Worm (Caenorhabditis elegans) whole organism, L4 larva: ENCODE data around the gene tab-1.

Source experiments
- D1046.2 ChIP-seq: fragments of 200-800 bp; sonication (Bioruptor generic); IDR thresholded peaks from 2 replicates; pipeline ENCODE4 v1.3.6; 2022; ENCODE audit warnings: missing genetic modification characterization, missing compliant biosample characterization
- F26F4.8 ChIP-seq: fragments of 200-800 bp; sonication (Bioruptor generic); conservative IDR thresholded peaks from 2 replicates; pipeline ENCODE4 v1.3.6; 2022; ENCODE audit warnings: missing genetic modification characterization, missing compliant biosample characterization
- F37D6.2 ChIP-seq: sonication (generic microtip); optimal IDR thresholded peaks from 2 replicates; lab custom pipeline; 2016; ENCODE audit warnings: mild to moderate bottlenecking, missing genetic modification characterization, missing compliant biosample characterization
- F49E8.2 ChIP-seq: sonication (generic microtip); optimal IDR thresholded peaks from 2 replicates; lab custom pipeline; 2016; ENCODE audit warnings: missing compliant biosample characterization, mild to moderate bottlenecking, missing genetic modification characterization, borderline replicate concordance
- T26A8.4 ChIP-seq: fragments of 200-800 bp; sonication (Bioruptor generic); IDR thresholded peaks from 2 replicates; pipeline ENCODE4 v1.3.6; 2022; ENCODE audit warnings: missing genetic modification characterization, missing compliant biosample characterization
- Y75B8A.6 ChIP-seq: fragments of 200-800 bp; sonication (Bioruptor generic); IDR thresholded peaks from 2 replicates; pipeline ENCODE4 v1.3.6; 2022; ENCODE audit warnings: missing genetic modification reagents, missing genetic modification characterization, missing compliant biosample characterization
- ZK337.2 ChIP-seq: fragments of 200-800 bp; sonication (Bioruptor generic); IDR thresholded peaks from 2 replicates; pipeline ENCODE4 v1.3.6; 2022; ENCODE audit warnings: missing genetic modification reagents, missing genetic modification characterization, missing compliant biosample characterization
- ZK546.5 ChIP-seq, 2 experiments: sonication (generic microtip); optimal IDR thresholded peaks; 2 replicates each; lab custom pipeline; 2017; ENCODE audit warnings: missing biosample characterization in 2 of 2, missing genetic modification characterization in 2 of 2
- aha-1 ChIP-seq: fragments of 150-350 bp; peaks from one replicate; lab custom pipeline; 2014; ENCODE audit warnings: missing biosample characterization, missing genetic modification characterization
- aly-2 ChIP-seq: sonication (generic microtip); optimal IDR thresholded peaks from 2 replicates; lab custom pipeline; 2018; ENCODE audit warnings: missing biosample characterization, missing genetic modification characterization
- ceh-20 ChIP-seq: fragments of 200-800 bp; sonication (Bioruptor generic); IDR thresholded peaks from 2 replicates; pipeline ENCODE4 v1.3.6; 2022; ENCODE audit warnings: missing genetic modification reagents, missing genetic modification characterization, missing compliant biosample characterization
- ceh-32 ChIP-seq: sonication (generic microtip); optimal IDR thresholded peaks from 2 replicates; lab custom pipeline; 2016; ENCODE audit warnings: mild to moderate bottlenecking, missing genetic modification characterization, missing compliant biosample characterization; ENCODE audit not compliant: poor library complexity
- ceh-82 ChIP-seq: sonication (generic microtip); optimal IDR thresholded peaks from 2 replicates; lab custom pipeline; 2017; ENCODE audit warnings: missing biosample characterization, missing genetic modification characterization
- daf-16 ChIP-seq, 3 experiments: sonication (generic microtip); optimal IDR thresholded peaks; 2 replicates each; lab custom pipeline; 2016 to 2017; ENCODE audit warnings: missing genetic modification characterization in 3 of 3, missing genetic modification reagents in 3 of 3, mild to moderate bottlenecking in 2 of 3, missing compliant biosample characterization in 2 of 3, missing biosample characterization in 1 of 3, moderate library complexity in 1 of 3
- daf-8 ChIP-seq: fragments of 200-800 bp; sonication (Bioruptor generic); IDR thresholded peaks from 2 replicates; pipeline ENCODE4 v1.3.6; 2022; ENCODE audit warnings: missing genetic modification characterization, missing compliant biosample characterization
- dpl-1 ChIP-seq: fragments of 150-350 bp; optimal IDR thresholded peaks from 2 replicates; lab custom pipeline; 2014; ENCODE audit warnings: missing biosample characterization, missing genetic modification reagents, missing genetic modification characterization
- duxl-1 ChIP-seq: sonication (generic microtip); optimal IDR thresholded peaks from 2 replicates; lab custom pipeline; 2016; ENCODE audit warnings: mild to moderate bottlenecking, missing genetic modification characterization, moderate library complexity, missing compliant biosample characterization; ENCODE audit not compliant: poor library complexity
- egl-43 ChIP-seq: fragments of 200-800 bp; sonication (Bioruptor generic); IDR thresholded peaks from 2 replicates; pipeline ENCODE4 v1.3.6; 2022; ENCODE audit warnings: missing genetic modification reagents, missing genetic modification characterization, missing compliant biosample characterization
- gei-8 ChIP-seq: fragments of 200-800 bp; sonication (Bioruptor generic); optimal IDR thresholded peaks from 2 replicates; lab custom pipeline; 2018; ENCODE audit warnings: mild to moderate bottlenecking, missing genetic modification characterization, missing compliant biosample characterization
- hlh-11 ChIP-seq: fragments of 200-800 bp; sonication (Bioruptor generic); optimal IDR thresholded peaks from 2 replicates; lab custom pipeline; 2018; ENCODE audit warnings: mild to moderate bottlenecking, missing genetic modification characterization, missing compliant biosample characterization
- hlh-30 ChIP-seq: sonication (generic microtip); optimal IDR thresholded peaks from 2 replicates; lab custom pipeline; 2017; ENCODE audit warnings: antibody characterized with exemption, mild to moderate bottlenecking, missing genetic modification characterization, missing compliant biosample characterization; ENCODE audit not compliant: insufficient read depth
- hmg-1.1 ChIP-seq: fragments of 200-800 bp; sonication (Bioruptor generic); IDR thresholded peaks from 2 replicates; pipeline ENCODE4 v1.3.6; 2022; ENCODE audit warnings: missing genetic modification reagents, missing genetic modification characterization, missing compliant biosample characterization
- jun-1 ChIP-seq: fragments of 150-350 bp; optimal IDR thresholded peaks from 2 replicates; lab custom pipeline; 2014; ENCODE audit warnings: missing biosample characterization, missing genetic modification reagents, missing genetic modification characterization
- lim-7 ChIP-seq: fragments of 200-800 bp; sonication (Bioruptor generic); IDR thresholded peaks from 2 replicates; pipeline ENCODE4 v1.3.6; 2022; ENCODE audit warnings: missing genetic modification characterization, missing compliant biosample characterization
- lin-38 ChIP-seq: fragments of 200-800 bp; sonication (Bioruptor generic); IDR thresholded peaks from 2 replicates; pipeline ENCODE4 v1.3.6; 2022; ENCODE audit warnings: missing genetic modification reagents, missing genetic modification characterization, missing compliant biosample characterization
- lsy-2 ChIP-seq, 2 experiments: fragments of 150-350 bp in 1 of 2; sonication (generic microtip) in 1 of 2; optimal IDR thresholded peaks; 2 replicates each; lab custom pipeline; 2014 to 2017; ENCODE audit warnings: missing biosample characterization in 2 of 2, missing genetic modification characterization in 2 of 2
- mep-1 ChIP-seq: fragments of 150-350 bp; sonication (generic microtip); optimal IDR thresholded peaks from 3 replicates; lab custom pipeline; 2014; ENCODE audit warnings: missing biosample characterization, missing genetic modification characterization
- mes-2 ChIP-seq: sonication (generic microtip); optimal IDR thresholded peaks from 2 replicates; lab custom pipeline; 2016; ENCODE audit warnings: missing genotype, mild to moderate bottlenecking, missing genetic modification characterization, missing compliant biosample characterization; ENCODE audit not compliant: poor library complexity, severe bottlenecking
- mxl-2 ChIP-seq: fragments of 200-800 bp; sonication (Bioruptor generic); conservative IDR thresholded peaks from 2 replicates; pipeline ENCODE4 v1.3.6; 2022; ENCODE audit warnings: missing genetic modification reagents, missing genetic modification characterization, missing compliant biosample characterization
- mxl-3 ChIP-seq: fragments of 200-800 bp; sonication (Bioruptor generic); optimal IDR thresholded peaks from 2 replicates; lab custom pipeline; 2018; ENCODE audit warnings: mild to moderate bottlenecking, missing genetic modification characterization, missing compliant biosample characterization
- nhr-10 ChIP-seq: fragments of 150-350 bp; optimal IDR thresholded peaks from 2 replicates; lab custom pipeline; 2014; ENCODE audit warnings: missing biosample characterization, missing genetic modification characterization
- nhr-102 ChIP-seq: sonication (generic microtip); optimal IDR thresholded peaks from 2 replicates; lab custom pipeline; 2016; ENCODE audit warnings: mild to moderate bottlenecking, missing genetic modification characterization, moderate library complexity, missing compliant biosample characterization
- nhr-25 ChIP-seq: sonication (generic microtip); optimal IDR thresholded peaks from 2 replicates; lab custom pipeline; 2017; ENCODE audit warnings: missing genetic modification characterization, mild to moderate bottlenecking, missing compliant biosample characterization, antibody characterized with exemption, moderate library complexity, borderline replicate concordance; ENCODE audit not compliant: insufficient read depth
- nhr-28 ChIP-seq: fragments of 150-350 bp; optimal IDR thresholded peaks from 2 replicates; lab custom pipeline; 2014; ENCODE audit warnings: missing biosample characterization, missing genetic modification characterization
- nhr-48 ChIP-seq: sonication (generic microtip); optimal IDR thresholded peaks from 2 replicates; lab custom pipeline; 2016; ENCODE audit warnings: mild to moderate bottlenecking, missing genetic modification characterization, missing compliant biosample characterization
- nhr-6 ChIP-seq: fragments of 150-350 bp; optimal IDR thresholded peaks from 2 replicates; lab custom pipeline; 2014; ENCODE audit warnings: missing biosample characterization, missing genetic modification characterization
- nhr-77 ChIP-seq: fragments of 150-350 bp; optimal IDR thresholded peaks from 2 replicates; lab custom pipeline; 2014; ENCODE audit warnings: missing biosample characterization, missing genetic modification characterization
- set-16 ChIP-seq: fragments of 200-800 bp; sonication (Bioruptor generic); IDR thresholded peaks from 2 replicates; pipeline ENCODE4 v1.3.6; 2022; ENCODE audit warnings: missing genetic modification reagents, missing genetic modification characterization, missing compliant biosample characterization
- snpc-1.2 ChIP-seq: fragments of 200-800 bp; sonication (Bioruptor generic); IDR thresholded peaks from 2 replicates; pipeline ENCODE4 v1.3.6; 2022; ENCODE audit warnings: missing genetic modification reagents, missing genetic modification characterization, missing compliant biosample characterization
- spr-3 ChIP-seq: fragments of 200-800 bp; sonication (Bioruptor generic); optimal IDR thresholded peaks from 2 replicates; lab custom pipeline; 2018; ENCODE audit warnings: mild to moderate bottlenecking, missing genetic modification characterization, missing compliant biosample characterization
- tag-97 ChIP-seq: fragments of 200-800 bp; sonication (Bioruptor generic); IDR thresholded peaks from 2 replicates; pipeline ENCODE4 v1.3.6; 2022; ENCODE audit warnings: missing genetic modification characterization, missing compliant biosample characterization
- tra-1 ChIP-seq: fragments of 200-800 bp; sonication (Bioruptor generic); IDR thresholded peaks from 2 replicates; pipeline ENCODE4 v1.3.6; 2022; ENCODE audit warnings: missing genetic modification reagents, missing genetic modification characterization, missing compliant biosample characterization
- unc-62 ChIP-seq, 3 experiments: fragments of 150-350 bp in 1 of 3; sonication (generic microtip); optimal IDR thresholded peaks in 2 of 3; peaks in 1 of 3; 1 replicate in 1 of 3; 2 replicates in 2 of 3; lab custom pipeline; 2014 to 2017; ENCODE audit warnings: missing biosample characterization in 3 of 3, missing genetic modification characterization in 3 of 3, missing genetic modification reagents in 3 of 3, missing genotype in 1 of 3
- zfp-2 ChIP-seq: sonication (generic microtip); optimal IDR thresholded peaks from 2 replicates; lab custom pipeline; 2016; ENCODE audit warnings: mild to moderate bottlenecking, missing genetic modification characterization, missing compliant biosample characterization

Gene tab-1

DNA sequence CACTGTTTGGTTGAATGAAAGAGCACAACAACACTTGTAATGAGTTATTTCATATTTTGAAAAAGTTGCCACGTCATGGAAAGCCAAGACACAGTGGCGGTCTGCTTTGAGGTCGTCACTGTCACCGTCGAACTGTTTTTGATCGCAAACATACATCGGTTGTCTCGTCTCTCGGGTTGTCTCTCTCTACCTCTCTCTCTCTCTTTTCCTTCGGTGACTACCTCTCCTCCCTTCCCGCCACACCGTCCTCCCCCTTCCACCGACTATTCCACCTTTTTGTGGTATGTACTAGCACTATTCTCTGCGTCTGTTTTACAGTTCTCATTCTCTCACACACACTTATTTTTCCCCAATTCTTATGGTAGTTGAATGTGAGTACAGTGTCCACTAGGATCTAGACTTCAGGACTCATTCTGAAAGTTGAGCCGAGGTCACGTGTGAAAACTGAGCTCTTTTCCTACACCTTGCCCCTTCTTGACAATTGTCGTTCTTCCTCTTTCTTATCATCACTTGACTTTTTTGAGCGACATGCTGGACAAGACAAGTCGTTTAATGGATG, 30.7 kb downstream of the tab-1 start (continued):
- TF ChIP-seq F49E8.2 (no peak), duxl-1 (no peak), ZK337.2 (GFP tag; lab: Robert Waterston, UW) (no peak), aha-1 (peak; percentile 97), mxl-2 (GFP tag; lab: Robert Waterston, UW) (no peak), T26A8.4 (GFP tag; lab: Robert Waterston, UW) (no peak), nhr-6 (peak; percentile 24), daf-8 (GFP tag; lab: Robert Waterston, UW) (no peak), hlh-11 (tag; lab: Kevin White, UChicago) (peak; percentile 79), nhr-102 (tag; lab: Kevin White, UChicago) (no peak), mxl-3 (GFP tag; lab: Kevin White, UChicago) (peak; percentile 73), ceh-82 (tag; lab: Kevin White, UChicago) (no peak), ceh-20 (no peak), D1046.2 (GFP tag; lab: Robert Waterston, UW) (no peak), F37D6.2 (tag; lab: Kevin White, UChicago) (no peak), Y75B8A.6 (GFP tag; lab: Robert Waterston, UW) (no peak), daf-16 (GFP tag; optimal IDR thresholded peaks at IDR 0.05; lab: Kevin White, UChicago) (no peak), daf-16 (tag; optimal IDR thresholded peaks at IDR 0.05; lab: Kevin White, UChicago) (peak; percentile 52), ZK546.5 (tag; optimal IDR thresholded peaks at IDR 0.05; lab: Kevin White, UChicago) (no peak), nhr-48 (tag; lab: Kevin White, UChicago) (peak; percentile 33), jun-1 (tag; lab: Kevin White, UChicago) (no peak)
- TF ChIP-seq, all 104 proteins: peak for 19

DNA sequence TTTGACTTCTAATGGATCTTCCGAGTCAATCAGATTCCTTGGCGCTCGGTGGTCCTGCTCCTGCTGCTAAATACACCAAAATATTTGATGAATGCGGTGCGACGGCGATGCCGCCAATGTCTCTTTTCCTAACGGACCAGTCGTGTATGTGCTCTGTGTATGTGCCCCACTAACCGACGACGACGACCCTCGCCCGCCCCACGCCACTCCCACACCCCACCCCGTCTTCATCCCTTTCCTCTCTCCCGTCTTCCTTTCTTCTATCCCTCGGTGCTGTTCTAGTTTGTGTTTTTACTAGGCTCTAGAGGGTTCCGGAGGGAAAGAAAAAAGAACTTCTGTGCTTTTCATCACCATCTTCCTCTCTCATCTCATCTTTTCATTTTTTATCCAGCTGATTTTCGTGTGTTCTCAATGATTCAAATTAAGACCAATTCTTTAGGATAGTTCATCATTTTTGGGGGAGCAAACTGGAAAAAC, 31.5 kb downstream of the tab-1 start, which contains the start of gene egl-27:
Gene egl-27 (plus strand): TSS at position 427 of the 477 bp plus-strand sequence.
- no peak for TF ChIP-seq dpl-1 (GFP tag; lab: Kevin White, UChicago)
- TF ChIP-seq ZK337.2 (GFP tag; lab: Robert Waterston, UW) = peak; percentile 20; the same call in 1 of the 2 replicates
- TF ChIP-seq egl-43 (GFP tag; lab: Robert Waterston, UW) = peak; percentile 68
- TF ChIP-seq hlh-11 (tag; lab: Kevin White, UChicago) = peak; percentile 39
- TF ChIP-seq unc-62 (GFP tag; optimal IDR thresholded peaks at IDR 0.05 in 1 of 2; lab: Kevin White, UChicago) = peak in 1 of 2 experiments; percentile 52
- no peak for TF ChIP-seq unc-62 (tag; optimal IDR thresholded peaks at IDR 0.05; lab: Kevin White, UChicago)
- TF ChIP-seq lim-7 (GFP tag; lab: Robert Waterston, UW) = 0 out of 2 replicates have a peak, but pooled peaks have one; percentile 46
- no peak for TF ChIP-seq nhr-77 (tag; lab: Kevin White, UChicago)
- TF ChIP-seq hmg-1.1 = 0 out of 2 replicates have a peak, but pooled peaks have one; percentile 44
- TF ChIP-seq nhr-28 (tag; lab: Kevin White, UChicago) = peak; percentile 21
- TF ChIP-seq aly-2 (tag; lab: Kevin White, UChicago) = no peak
- no peak for TF ChIP-seq mxl-2 (GFP tag; lab: Robert Waterston, UW)
- peak; percentile 16 for TF ChIP-seq mxl-3 (GFP tag; lab: Kevin White, UChicago)
- TF ChIP-seq tag-97 (GFP tag; lab: Robert Waterston, UW) = no peak
- 0 out of 2 replicates have a peak, but pooled peaks have one; percentile 42 for TF ChIP-seq tra-1
- no peak for TF ChIP-seq snpc-1.2
- peak; percentile 57 for TF ChIP-seq set-16
- TF ChIP-seq zfp-2 = no peak

DNA sequence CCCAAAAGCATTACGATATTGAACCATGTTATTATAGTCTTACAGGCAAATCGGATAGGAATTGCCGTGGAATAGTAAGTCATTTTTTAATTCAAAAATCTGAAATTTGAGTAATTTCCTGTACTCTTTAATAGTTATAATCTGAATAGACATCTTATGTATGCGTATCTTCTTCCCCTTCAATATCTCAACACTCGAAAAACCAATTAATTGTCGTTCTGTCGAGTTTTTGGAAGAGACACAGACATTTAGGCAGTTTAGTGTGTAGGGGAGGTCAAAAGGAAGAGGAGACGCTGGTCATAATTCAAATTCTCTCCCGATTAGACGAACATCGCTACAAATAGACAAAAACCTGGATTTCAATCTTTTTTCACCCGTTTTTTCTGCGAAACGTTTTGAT, 32.4 kb downstream of the tab-1 start:
- TF ChIP-seq nhr-25 (tag; lab: Kevin White, UChicago) (no peak), F26F4.8 (no peak), mes-2 (peak; percentile 11), aha-1 (peak; percentile 92), lin-38 (GFP tag; lab: Robert Waterston, UW) (no peak), hlh-30 (peak; percentile 17), mxl-2 (GFP tag; lab: Robert Waterston, UW) (no peak), nhr-10 (tag; lab: Kevin White, UChicago) (peak; percentile 18), gei-8 (no peak), nhr-28 (tag; lab: Kevin White, UChicago) (peak; percentile 80), mxl-3 (GFP tag; lab: Kevin White, UChicago) (no peak), hmg-1.1 (no peak), unc-62 (GFP tag; optimal IDR thresholded peaks at IDR 0.05 in 1 of 2; lab: Kevin White, UChicago) (peak in 1 of 2 experiments; percentile 98), unc-62 (tag; optimal IDR thresholded peaks at IDR 0.05; lab: Kevin White, UChicago) (no peak), mep-1 (tag; lab: Kevin White, UChicago) (peak; percentile 28), spr-3 (GFP tag; lab: Kevin White, UChicago) (no peak), ceh-32 (tag; lab: Kevin White, UChicago) (no peak), lsy-2 (tag; optimal IDR thresholded peaks at IDR 0.05; lab: Kevin White, UChicago) (peak in 1 of 2 experiments; percentile 50), lim-7 (GFP tag; lab: Robert Waterston, UW) (no peak)
